Fruit fly (Drosophila melanogaster) whole organism, embryonic: ENCODE results near the gene CG9338.

Experiments
- BEAF-32 ChIP-seq: fragments of 200-800 bp; sonication (Bioruptor generic); optimal IDR thresholded peaks from 3 replicates; lab custom pipeline; 2017; ENCODE audit warnings: missing biosample characterization, missing genetic modification characterization, mild to moderate bottlenecking, moderate library complexity, missing genetic modification reagents
- Blimp-1 ChIP-seq: fragments of 200-800 bp; sonication (Bioruptor generic); optimal IDR thresholded peaks from 3 replicates; lab custom pipeline; 2018; ENCODE audit warnings: missing biosample characterization, missing genetic modification characterization, mild to moderate bottlenecking, moderate library complexity, missing genetic modification reagents
- CG10209 ChIP-seq: fragments of 200-800 bp; sonication (Bioruptor generic); optimal IDR thresholded peaks from 3 replicates; lab custom pipeline; 2017; ENCODE audit warnings: missing biosample characterization, mild to moderate bottlenecking, missing genetic modification characterization, missing genetic modification reagents
- CG12071 ChIP-seq: fragments of 200-800 bp; sonication (Bioruptor generic); optimal IDR thresholded peaks from 3 replicates; lab custom pipeline; 2018; ENCODE audit warnings: missing biosample characterization, mild to moderate bottlenecking, missing genetic modification characterization
- CG12744 ChIP-seq: fragments of 200-800 bp; sonication (Bioruptor generic); optimal IDR thresholded peaks from 2 replicates; lab custom pipeline; 2016; ENCODE audit warnings: missing biosample characterization, missing genetic modification characterization
- CG14014 ChIP-seq: fragments of 200-800 bp; sonication (Bioruptor generic); IDR thresholded peaks from 2 replicates; pipeline ENCODE4 v1.3.6; 2022; ENCODE audit warnings: missing biosample characterization, missing genetic modification characterization
- CG14667 ChIP-seq: fragments of 200-800 bp; sonication (Bioruptor generic); IDR thresholded peaks from 2 replicates; pipeline ENCODE4 v1.3.6; 2022; ENCODE audit warnings: missing biosample characterization, missing genetic modification characterization
- CG14860 ChIP-seq: fragments of 200-800 bp; sonication (Bioruptor generic); IDR thresholded peaks from 3 replicates; pipeline ENCODE4 v1.3.6; 2022; ENCODE audit warnings: missing biosample characterization, missing genetic modification characterization; ENCODE audit not compliant: partially characterized antibody
- CG15479 ChIP-seq: fragments of 200-800 bp; sonication (Bioruptor generic); optimal IDR thresholded peaks from 3 replicates; lab custom pipeline; 2019; ENCODE audit warnings: missing biosample characterization, mild to moderate bottlenecking, missing genetic modification characterization, moderate library complexity
- CG17829 ChIP-seq: fragments of 200-800 bp; optimal IDR thresholded peaks from 2 replicates; lab custom pipeline; 2019; ENCODE audit warnings: missing biosample characterization, mild to moderate bottlenecking, missing genetic modification characterization, moderate library complexity
- CG31224 ChIP-seq: fragments of 200-800 bp; sonication (Bioruptor generic); IDR thresholded peaks from 2 replicates; pipeline ENCODE4 v1.3.6; 2022; ENCODE audit warnings: missing biosample characterization, missing genetic modification characterization
- CG32767 ChIP-seq: fragments of 200-800 bp; sonication (Bioruptor generic); IDR thresholded peaks from 2 replicates; pipeline ENCODE4 v1.3.6; 2022; ENCODE audit warnings: missing biosample characterization, missing genetic modification characterization
- CG4730 ChIP-seq: fragments of 200-800 bp; sonication (Bioruptor generic); IDR thresholded peaks from 2 replicates; pipeline ENCODE4 v1.3.6; 2022; ENCODE audit warnings: missing biosample characterization, missing genetic modification characterization
- CG5953 ChIP-seq: fragments of 200-800 bp; sonication (Bioruptor generic); IDR thresholded peaks from 2 replicates; pipeline ENCODE4 v1.3.6; 2022; ENCODE audit warnings: missing biosample characterization, missing genetic modification characterization
- CG6254 ChIP-seq: fragments of 200-800 bp; sonication (Bioruptor generic); optimal IDR thresholded peaks from 3 replicates; lab custom pipeline; 2017; ENCODE audit warnings: mild to moderate bottlenecking, missing biosample characterization, missing genetic modification reagents, missing genetic modification characterization
- CG6683 ChIP-seq: fragments of 200-800 bp; sonication (Bioruptor generic); optimal IDR thresholded peaks from 2 replicates; lab custom pipeline; 2017; ENCODE audit warnings: missing biosample characterization, mild to moderate bottlenecking, missing genetic modification characterization, missing genetic modification reagents
- CG9215 ChIP-seq: fragments of 200-800 bp; sonication (Bioruptor generic); IDR thresholded peaks from 2 replicates; pipeline ENCODE4 v1.3.6; 2022; ENCODE audit warnings: missing biosample characterization, missing genetic modification characterization
- Deaf1 ChIP-seq: fragments of 200-800 bp; optimal IDR thresholded peaks from 3 replicates; lab custom pipeline; 2019; ENCODE audit warnings: missing biosample characterization, mild to moderate bottlenecking, missing genetic modification characterization, moderate library complexity
- Dref ChIP-seq: fragments of 200-800 bp; sonication (Bioruptor generic); IDR thresholded peaks from 2 replicates; pipeline ENCODE4 v1.3.6; 2022; ENCODE audit warnings: missing biosample characterization, missing genetic modification characterization
- GATAe ChIP-seq: fragments of 200-800 bp; sonication (Bioruptor generic); conservative IDR thresholded peaks from 2 replicates; pipeline ENCODE4 v1.3.6; 2022; ENCODE audit warnings: missing biosample characterization, missing genetic modification characterization
- Hmr ChIP-seq: fragments of 200-800 bp; sonication (Bioruptor generic); optimal IDR thresholded peaks from 3 replicates; lab custom pipeline; 2017; ENCODE audit warnings: mild to moderate bottlenecking, missing biosample characterization, missing genetic modification reagents, missing genetic modification characterization
- MBD-R2 ChIP-seq: fragments of 200-800 bp; sonication (Bioruptor generic); IDR thresholded peaks from 2 replicates; pipeline ENCODE4 v1.3.6; 2022; ENCODE audit warnings: missing biosample characterization, missing genetic modification characterization
- Opbp ChIP-seq: fragments of 200-800 bp; sonication (Bioruptor generic); IDR thresholded peaks from 3 replicates; pipeline ENCODE4 v1.3.6; 2022; ENCODE audit warnings: missing biosample characterization, missing genetic modification characterization; ENCODE audit not compliant: partially characterized antibody
- Sox102F ChIP-seq: fragments of 200-800 bp; sonication (Bioruptor generic); optimal IDR thresholded peaks from 2 replicates; lab custom pipeline; 2018; ENCODE audit warnings: missing biosample characterization, mild to moderate bottlenecking, missing genetic modification characterization, moderate library complexity
- Sry-β ChIP-seq: fragments of 200-800 bp; sonication (Bioruptor generic); optimal IDR thresholded peaks from 2 replicates; lab custom pipeline; 2018; ENCODE audit warnings: missing biosample characterization, mild to moderate bottlenecking, missing genetic modification characterization, moderate library complexity
- TFAM ChIP-seq: fragments of 200-800 bp; sonication (Bioruptor generic); optimal IDR thresholded peaks from 2 replicates; lab custom pipeline; 2017; ENCODE audit warnings: missing biosample characterization, missing genetic modification characterization, inconsistent platforms
- Trl ChIP-seq, 3 experiments: fragments of >200 bp in 2 of 3; fragments of 200-800 bp in 1 of 3; sonication (Bioruptor generic) in 1 of 3; optimal IDR thresholded peaks; 2 replicates in 1 of 3; 3 replicates in 2 of 3; lab custom pipeline; 2016 to 2017; ENCODE audit warnings: missing biosample characterization in 1 of 3, missing genetic modification characterization in 1 of 3
- btn ChIP-seq: fragments of 200-800 bp; sonication (Bioruptor generic); optimal IDR thresholded peaks from 2 replicates; lab custom pipeline; 2016; ENCODE audit warnings: missing biosample characterization, missing genetic modification characterization
- chm ChIP-seq: fragments of 200-800 bp; sonication (Bioruptor generic); IDR thresholded peaks from 2 replicates; pipeline ENCODE4 v1.3.6; 2022; ENCODE audit warnings: missing biosample characterization, missing genetic modification characterization
- chn ChIP-seq: fragments of 200-800 bp; sonication (Bioruptor generic); optimal IDR thresholded peaks from 2 replicates; lab custom pipeline; 2016; ENCODE audit warnings: missing biosample characterization, missing genetic modification characterization
- dysf ChIP-seq: fragments of 200-800 bp; sonication (Bioruptor generic); IDR thresholded peaks from 3 replicates; pipeline ENCODE4 v1.3.6; 2022; ENCODE audit warnings: missing biosample characterization, missing genetic modification characterization
- fd64A ChIP-seq: fragments of 200-800 bp; sonication (Bioruptor generic); optimal IDR thresholded peaks from 3 replicates; lab custom pipeline; 2018; ENCODE audit warnings: missing biosample characterization, mild to moderate bottlenecking, missing genetic modification characterization
- ftz-f1 ChIP-seq: fragments of 200-800 bp; sonication (Bioruptor generic); optimal IDR thresholded peaks from 2 replicates; lab custom pipeline; 2016; ENCODE audit warnings: missing biosample characterization, missing genetic modification characterization
- grau ChIP-seq: fragments of 200-800 bp; optimal IDR thresholded peaks from 3 replicates; lab custom pipeline; 2019; ENCODE audit warnings: missing biosample characterization, mild to moderate bottlenecking, missing genetic modification characterization, moderate library complexity
- ham ChIP-seq: fragments of 200-800 bp; sonication (Bioruptor generic); IDR thresholded peaks from 2 replicates; pipeline ENCODE4 v1.3.6; 2022; ENCODE audit warnings: missing biosample characterization, missing genetic modification characterization
- hb ChIP-seq: fragments of 200-800 bp; sonication (Bioruptor generic); IDR thresholded peaks from 3 replicates; pipeline ENCODE4 v1.3.6; 2022; ENCODE audit warnings: missing biosample characterization, missing genetic modification characterization; ENCODE audit not compliant: partially characterized antibody
- kay ChIP-seq: fragments of 200-800 bp; sonication (Bioruptor generic); optimal IDR thresholded peaks from 2 replicates; lab custom pipeline; 2016; ENCODE audit warnings: missing biosample characterization, missing genetic modification characterization
- mirr ChIP-seq: fragments of 200-800 bp; sonication (Bioruptor generic); optimal IDR thresholded peaks from 3 replicates; lab custom pipeline; 2018; ENCODE audit warnings: missing biosample characterization, mild to moderate bottlenecking, missing genetic modification characterization
- nmo ChIP-seq: fragments of 200-800 bp; sonication (Bioruptor generic); optimal IDR thresholded peaks from 2 replicates; lab custom pipeline; 2018; ENCODE audit warnings: missing biosample characterization, mild to moderate bottlenecking, missing genetic modification characterization, moderate library complexity
- org-1 ChIP-seq: fragments of 200-800 bp; sonication (Bioruptor generic); optimal IDR thresholded peaks from 2 replicates; lab custom pipeline; 2017; ENCODE audit warnings: missing biosample characterization, missing genetic modification characterization
- row ChIP-seq: fragments of 200-800 bp; sonication (Bioruptor generic); IDR thresholded peaks from 3 replicates; pipeline ENCODE4 v1.3.6; 2022; ENCODE audit warnings: missing biosample characterization, missing genetic modification characterization
- sob ChIP-seq: fragments of 200-800 bp; sonication (Bioruptor generic); IDR thresholded peaks from 2 replicates; pipeline ENCODE4 v1.3.6; 2022; ENCODE audit warnings: missing biosample characterization, missing genetic modification characterization
- sr ChIP-seq: fragments of 200-800 bp; sonication (Bioruptor generic); IDR thresholded peaks from 3 replicates; pipeline ENCODE4 v1.3.6; 2022; ENCODE audit warnings: missing biosample characterization, missing genetic modification characterization
- stc ChIP-seq: fragments of 200-800 bp; sonication (Bioruptor generic); IDR thresholded peaks from 2 replicates; pipeline ENCODE4 v1.3.6; 2022; ENCODE audit warnings: missing biosample characterization, missing genetic modification characterization
- tup ChIP-seq: fragments of 200-800 bp; sonication (Bioruptor generic); optimal IDR thresholded peaks from 2 replicates; lab custom pipeline; 2016; ENCODE audit warnings: missing biosample characterization, mild to moderate bottlenecking, missing genetic modification characterization, moderate library complexity
- vfl ChIP-seq: fragments of 200-800 bp; sonication (Bioruptor generic); optimal IDR thresholded peaks from 2 replicates; lab custom pipeline; 2016; ENCODE audit warnings: missing biosample characterization, missing genetic modification characterization
- vnd ChIP-seq: fragments of 200-800 bp; sonication (Bioruptor generic); IDR thresholded peaks from 3 replicates; pipeline ENCODE4 v1.3.6; 2022; ENCODE audit warnings: missing biosample characterization, missing genetic modification characterization; ENCODE audit not compliant: partially characterized antibody
- zen2 ChIP-seq: fragments of 200-800 bp; sonication (Bioruptor generic); IDR thresholded peaks from 3 replicates; pipeline ENCODE4 v1.3.6; 2022; ENCODE audit warnings: missing biosample characterization, missing genetic modification characterization; ENCODE audit not compliant: partially characterized antibody

The CG9338 gene

DNA sequence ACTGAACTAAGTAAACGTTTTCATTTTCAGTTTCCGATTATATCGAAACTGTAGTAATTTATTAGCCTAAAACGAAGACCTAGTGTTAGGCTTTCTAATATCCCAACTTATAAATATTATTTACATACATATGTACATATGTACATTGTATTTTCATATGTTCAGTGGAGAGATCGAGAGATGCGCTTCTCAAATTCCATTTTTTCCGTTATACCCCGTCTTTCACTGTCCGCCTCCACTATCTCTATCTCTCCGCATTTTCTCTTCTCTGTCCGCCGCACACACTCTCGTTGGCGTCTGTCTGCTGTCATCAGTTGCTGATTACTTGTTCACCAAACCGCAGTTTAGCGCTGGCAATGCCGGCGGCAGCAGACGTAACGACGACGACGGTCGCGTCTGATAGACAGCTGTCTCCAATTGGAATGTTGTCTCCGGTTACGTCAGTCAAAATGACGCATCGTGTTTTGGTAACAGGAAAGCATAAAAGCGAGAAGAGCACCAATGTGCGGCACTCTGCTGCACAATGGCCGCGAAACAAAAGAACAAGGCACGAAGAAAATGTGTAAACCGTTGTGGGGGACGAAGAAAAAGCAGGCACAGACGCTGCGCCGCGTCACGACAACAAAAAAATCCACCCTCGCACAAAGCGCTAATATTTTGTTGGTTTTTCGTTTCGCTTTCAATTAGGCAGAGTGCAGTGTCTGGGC lies 42.4 kb upstream of the CG9338 start, which contains the start of gene CG9331 (continued):
- TF ChIP-seq CG14860: peak; percentile 51; the same call in 1 of the 3 replicates
- TF ChIP-seq ham (GFP tag; lab: Robert Waterston, UW): no peak
- peak; percentile 56; the same call in 1 of the 3 replicates for TF ChIP-seq vnd (GFP tag; lab: Robert Waterston, UW)
- TF ChIP-seq CG31224 (GFP tag; lab: Robert Waterston, UW): peak; percentile 100
- TF ChIP-seq Opbp (GFP tag; lab: Robert Waterston, UW): peak; percentile 65; the same call in 2 of the 3 replicates
- no peak for TF ChIP-seq GATAe (GFP tag; lab: Robert Waterston, UW)
- TF ChIP-seq CG6254 (GFP tag; lab: Kevin White, UChicago): peak; percentile 36
- TF ChIP-seq vfl (GFP tag; lab: Kevin White, UChicago): no peak
- no peak for TF ChIP-seq Sry-β (GFP tag; lab: Kevin White, UChicago)
- no peak for TF ChIP-seq tup (GFP tag; lab: Kevin White, UChicago)
- TF ChIP-seq grau (tag; lab: Kevin White, UChicago): peak; percentile 54
- peak; percentile 29 for TF ChIP-seq CG12071
- TF ChIP-seq CG6683 (GFP tag; lab: Kevin White, UChicago): no peak
- TF ChIP-seq stc (GFP tag; lab: Robert Waterston, UW): 0 out of 2 replicates have a peak, but pooled peaks have one; percentile 12
- TF ChIP-seq kay (GFP tag; lab: Kevin White, UChicago): peak; percentile 47
- TF ChIP-seq CG9215 (GFP tag; lab: Robert Waterston, UW): peak; percentile 84
- no peak for TF ChIP-seq CG12744
- TF ChIP-seq chn (GFP tag; lab: Kevin White, UChicago): peak; percentile 21
- TF ChIP-seq fd64A: peak; percentile 16
- TF ChIP-seq dysf: no peak
- 0 out of 2 replicates have a peak, but pooled peaks have one; percentile 3 for TF ChIP-seq CG5953
- peak; percentile 5 for TF ChIP-seq Hmr
- peak; percentile 74 for TF ChIP-seq mirr (GFP tag; lab: Kevin White, UChicago)
- no peak for TF ChIP-seq org-1 (GFP tag; lab: Kevin White, UChicago)
- peak; percentile 58 for TF ChIP-seq CG15479
- TF ChIP-seq BEAF-32 (GFP tag; lab: Kevin White, UChicago): peak; percentile 25
- TF ChIP-seq Dref (GFP tag; lab: Robert Waterston, UW): no peak
- TF ChIP-seq TFAM: no peak
- peak; percentile 42; the same call in 1 of the 3 replicates for TF ChIP-seq sr (GFP tag; lab: Robert Waterston, UW)
- TF ChIP-seq CG10209 (GFP tag; lab: Kevin White, UChicago): peak; percentile 58
- peak; percentile 46 for TF ChIP-seq ftz-f1 (GFP tag; lab: Kevin White, UChicago)
- TF ChIP-seq row (GFP tag; lab: Robert Waterston, UW): peak; percentile 5
- no peak for TF ChIP-seq CG14014 (GFP tag; lab: Robert Waterston, UW)
- TF ChIP-seq CG4730 (GFP tag; lab: Robert Waterston, UW): no peak
- TF ChIP-seq btn: no peak
- peak; percentile 24; the same call in 1 of the 2 replicates for TF ChIP-seq MBD-R2 (GFP tag; lab: Robert Waterston, UW)
- TF ChIP-seq Deaf1 (tag; lab: Kevin White, UChicago): peak; percentile 86
- peak; percentile 55 to 66 for TF ChIP-seq Trl (optimal IDR thresholded peaks at IDR 0.05; lab: Kevin White, UChicago)
- no peak for TF ChIP-seq Trl (GFP tag; optimal IDR thresholded peaks at IDR 0.05; lab: Kevin White, UChicago)
- peak; percentile 64; the same call in 1 of the 2 replicates for TF ChIP-seq chm
- 0 out of 2 replicates have a peak, but pooled peaks have one; percentile 45 for TF ChIP-seq sob
- peak; percentile 87 for TF ChIP-seq CG17829 (tag; lab: Kevin White, UChicago)
- TF ChIP-seq nmo (GFP tag; lab: Kevin White, UChicago): no peak
- TF ChIP-seq CG32767 (GFP tag; lab: Robert Waterston, UW): peak; percentile 60; the same call in 1 of the 2 replicates
- TF ChIP-seq Blimp-1 (GFP tag; lab: Kevin White, UChicago): peak; percentile 76
- 0 out of 3 replicates have a peak, but pooled peaks have one; percentile 50 for TF ChIP-seq zen2 (GFP tag; lab: Robert Waterston, UW)
- TF ChIP-seq hb (GFP tag; lab: Robert Waterston, UW): no peak
- no peak for TF ChIP-seq CG14667 (GFP tag; lab: Robert Waterston, UW)
- TF ChIP-seq Sox102F (GFP tag; lab: Kevin White, UChicago): peak; percentile 0
